Fruit fly (Drosophila melanogaster): Measurements from ENCODE around the gene TfAP-2.

Gene TfAP-2

DNA sequence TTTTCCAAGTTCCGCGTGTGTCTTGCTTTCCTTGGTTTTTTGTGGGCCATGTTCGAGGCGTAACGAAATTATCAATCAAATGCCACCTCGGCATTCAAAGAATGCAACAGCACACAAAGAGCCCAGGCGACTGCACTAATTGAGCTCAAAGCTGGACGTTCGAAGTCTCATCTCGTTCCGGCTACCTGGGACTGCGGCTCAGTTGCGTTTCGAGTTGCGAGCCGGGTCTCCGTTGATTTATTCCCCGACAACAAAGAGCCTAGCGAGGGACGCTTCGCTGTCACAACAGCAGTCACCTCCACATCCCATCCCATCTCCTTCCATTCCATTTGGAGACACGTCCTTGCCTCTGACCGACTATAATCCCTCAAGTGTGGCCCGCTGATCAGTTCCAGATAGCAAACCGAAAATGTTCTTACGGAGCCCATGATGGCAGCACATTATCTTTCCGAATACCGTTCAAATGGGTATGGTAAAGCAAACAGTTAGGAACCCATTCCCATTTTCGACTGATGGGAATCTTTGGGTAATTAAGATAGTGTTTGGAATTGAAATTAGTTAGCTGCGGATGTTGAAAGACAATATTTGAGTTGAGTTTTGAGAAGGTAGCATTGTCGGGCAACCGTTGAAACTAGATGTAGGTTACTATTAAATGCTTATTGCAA, 56.4 kb downstream of the TfAP-2 start:
- TF ChIP-seq CG8478 (optimal IDR thresholded peaks at IDR 0.05) (no peak), CTCF (optimal IDR thresholded peaks at IDR 0.05) (no peak)

- TF ChIP-seq CG8478 (optimal IDR thresholded peaks at IDR 0.05) = no peak
- no peak for TF ChIP-seq CTCF (optimal IDR thresholded peaks at IDR 0.05)
Observed at dm6 chr3L:21644176-21644575, 57.5 kb downstream of the TfAP-2 start.

DNA sequence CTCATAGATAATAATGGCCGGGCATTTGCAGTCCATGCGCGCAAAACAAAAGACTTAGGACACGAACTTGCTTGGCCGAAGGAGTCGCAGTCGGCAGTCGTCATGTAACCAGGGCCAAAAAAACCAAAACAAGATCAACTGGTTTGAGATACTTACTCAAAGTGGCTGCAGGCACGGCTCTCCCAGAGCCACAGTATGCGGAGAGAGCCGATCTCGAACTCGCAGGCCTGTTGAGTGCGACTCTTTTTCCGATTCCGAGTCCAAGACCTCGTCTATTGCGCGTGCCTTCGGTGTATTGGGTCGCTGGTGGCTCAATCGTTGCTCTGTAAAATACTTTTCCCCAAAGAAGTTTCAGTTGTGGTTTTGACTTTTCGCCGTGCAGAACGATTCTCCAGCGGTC, 58.0 kb downstream of the TfAP-2 start, which contains the start of gene CG43980:
Gene CG43980, plus strand, starts transcription at position 352 of the 400 bp plus-strand sequence.
- TF ChIP-seq CG8478 (optimal IDR thresholded peaks at IDR 0.05) (no peak), CTCF (optimal IDR thresholded peaks at IDR 0.05) (no peak)

DNA sequence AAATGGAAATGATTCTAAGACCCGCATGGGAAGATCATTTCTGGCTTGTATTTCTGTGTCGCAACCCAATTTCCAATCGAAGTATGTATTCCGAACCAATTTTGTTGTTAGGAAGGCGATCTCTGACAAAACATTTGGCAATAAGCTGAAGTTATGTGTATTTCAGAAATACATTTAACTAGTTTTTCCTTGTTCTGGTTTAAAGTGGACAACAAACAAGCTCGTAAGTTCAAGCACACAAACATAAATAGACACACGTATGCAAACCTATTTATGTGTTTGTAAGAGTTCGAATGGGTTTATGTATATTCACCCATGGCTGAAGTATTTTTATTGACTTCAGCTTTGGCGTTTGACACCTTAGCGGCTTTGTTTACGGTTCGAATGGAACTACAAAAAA, 59.2 kb downstream of the TfAP-2 start:
- TF ChIP-seq CG8478 (optimal IDR thresholded peaks at IDR 0.05) (no peak), CTCF (optimal IDR thresholded peaks at IDR 0.05) (no peak)

- TF ChIP-seq CTCF (optimal IDR thresholded peaks at IDR 0.05) (no peak), CG8478 (optimal IDR thresholded peaks at IDR 0.05) (no peak)
Observed at dm6 chr3L:21647853-21648252, 61.2 kb downstream of the TfAP-2 start.

dm6 chr3L:21651412-21651811, 64.8 kb downstream of the TfAP-2 start:
- TF ChIP-seq CG8478 (optimal IDR thresholded peaks at IDR 0.05) = no peak
- TF ChIP-seq CTCF (optimal IDR thresholded peaks at IDR 0.05) = no peak

DNA sequence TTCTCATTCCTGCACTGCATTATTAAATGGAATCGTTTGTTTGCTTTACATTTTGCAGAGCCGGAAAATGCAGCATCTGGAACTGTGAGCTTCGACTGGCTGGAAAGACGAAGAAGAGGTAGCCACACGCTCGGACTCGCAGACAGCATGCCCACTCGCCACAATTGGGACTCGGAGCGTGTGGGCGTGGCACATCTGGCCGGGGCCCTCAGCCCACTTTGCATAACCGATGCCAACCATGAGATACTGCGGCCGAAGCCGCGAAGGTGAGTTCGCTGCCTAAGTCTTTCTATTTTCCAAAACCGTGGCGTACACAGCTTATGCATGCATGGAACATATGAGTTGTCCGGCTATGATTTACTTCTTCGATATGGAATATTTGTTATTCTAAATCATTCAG, 65.5 kb downstream of the TfAP-2 start:
- no peak for TF ChIP-seq CG8478 (optimal IDR thresholded peaks at IDR 0.05)
- no peak for TF ChIP-seq CTCF (optimal IDR thresholded peaks at IDR 0.05)

- TF ChIP-seq CTCF (optimal IDR thresholded peaks at IDR 0.05) (peak; percentile 98 to 100), CG8478 (optimal IDR thresholded peaks at IDR 0.05) (no peak)
Observed at dm6 chr3L:21652768-21653167, 66.1 kb downstream of the TfAP-2 start.

Measured in S2 (cell line).